Fruit fly (Drosophila melanogaster) whole organism, adult: ENCODE results near the gene JMJD6.

Experiments
- CG11617 ChIP-seq: fragments of 200-800 bp; sonication (Bioruptor generic); optimal IDR thresholded peaks from 2 replicates; lab custom pipeline; 2017; ENCODE audit warnings: mild to moderate bottlenecking, missing biosample characterization, missing genetic modification reagents, missing genetic modification characterization
- CG12768 ChIP-seq: fragments of 200-800 bp; sonication (Bioruptor generic); optimal IDR thresholded peaks from 2 replicates; lab custom pipeline; 2017; ENCODE audit warnings: missing biosample characterization, missing genetic modification characterization, mild to moderate bottlenecking, moderate library complexity, missing genetic modification reagents
- CG14711 ChIP-seq: fragments of 200-800 bp; sonication (Bioruptor generic); optimal IDR thresholded peaks from 2 replicates; lab custom pipeline; 2018; ENCODE audit warnings: missing biosample characterization, mild to moderate bottlenecking, missing genetic modification characterization, moderate library complexity
- CG1620 ChIP-seq: fragments of 200-800 bp; sonication (Bioruptor generic); optimal IDR thresholded peaks from 2 replicates; lab custom pipeline; 2016; ENCODE audit warnings: missing biosample characterization, missing genetic modification characterization
- CG33017 ChIP-seq: fragments of 200-800 bp; sonication (Bioruptor generic); optimal IDR thresholded peaks from 2 replicates; lab custom pipeline; 2018; ENCODE audit warnings: missing biosample characterization, mild to moderate bottlenecking, missing genetic modification characterization, moderate library complexity
- CG5204 ChIP-seq: fragments of 200-800 bp; sonication (Bioruptor generic); optimal IDR thresholded peaks from 2 replicates; lab custom pipeline; 2016; ENCODE audit warnings: missing biosample characterization, missing genetic modification characterization
- CG7045 ChIP-seq: fragments of 200-800 bp; sonication (Bioruptor generic); optimal IDR thresholded peaks from 2 replicates; lab custom pipeline; 2017; ENCODE audit warnings: missing biosample characterization, mild to moderate bottlenecking, missing genetic modification characterization
- CG7101 ChIP-seq: fragments of 200-800 bp; sonication (Bioruptor generic); optimal IDR thresholded peaks from 2 replicates; lab custom pipeline; 2018; ENCODE audit warnings: missing biosample characterization, mild to moderate bottlenecking, missing genetic modification characterization, moderate library complexity
- Clk ChIP-seq: fragments of 200-800 bp; sonication (Bioruptor generic); optimal IDR thresholded peaks from 2 replicates; lab custom pipeline; 2017; ENCODE audit warnings: missing biosample characterization, missing genetic modification characterization
- Crg-1 ChIP-seq: fragments of 200-800 bp; sonication (Bioruptor generic); optimal IDR thresholded peaks from 2 replicates; lab custom pipeline; 2016; ENCODE audit warnings: missing biosample characterization, missing genetic modification characterization
- Hr96 ChIP-seq: fragments of 200-800 bp; sonication (Bioruptor generic); optimal IDR thresholded peaks from 2 replicates; lab custom pipeline; 2016; ENCODE audit warnings: missing biosample characterization, missing genetic modification characterization
- Mnt ChIP-seq: fragments of 200-800 bp; sonication (Bioruptor generic); optimal IDR thresholded peaks from 2 replicates; lab custom pipeline; 2016; ENCODE audit warnings: missing biosample characterization, mild to moderate bottlenecking, missing genetic modification characterization
- bab1 ChIP-seq: fragments of 200-800 bp; sonication (Bioruptor generic); optimal IDR thresholded peaks from 3 replicates; lab custom pipeline; 2019; ENCODE audit warnings: missing biosample characterization, mild to moderate bottlenecking, missing genetic modification characterization, moderate library complexity
- cic ChIP-seq: fragments of 200-800 bp; sonication (Bioruptor generic); optimal IDR thresholded peaks from 2 replicates; lab custom pipeline; 2017; ENCODE audit warnings: missing biosample characterization, mild to moderate bottlenecking, missing genetic modification characterization, moderate library complexity
- cnc ChIP-seq, 2 experiments: fragments of >200 bp; optimal IDR thresholded peaks; 2 replicates each; lab custom pipeline; 2017
- kay ChIP-seq: fragments of 200-800 bp; sonication (Bioruptor generic); peaks from one replicate; lab custom pipeline; 2016; ENCODE audit warnings: missing biosample characterization, missing genetic modification characterization, borderline replicate concordance
- ovo ChIP-seq: fragments of 200-800 bp; sonication (Bioruptor generic); optimal IDR thresholded peaks from 2 replicates; lab custom pipeline; 2016; ENCODE audit warnings: missing biosample characterization, missing genetic modification characterization
- pad ChIP-seq: fragments of 200-800 bp; sonication (Bioruptor generic); optimal IDR thresholded peaks from 3 replicates; lab custom pipeline; 2017; ENCODE audit warnings: missing biosample characterization, missing genetic modification characterization, mild to moderate bottlenecking, moderate library complexity, missing genetic modification reagents
- tj ChIP-seq: fragments of 200-800 bp; sonication (Bioruptor generic); optimal IDR thresholded peaks from 3 replicates; lab custom pipeline; 2017; ENCODE audit warnings: missing biosample characterization, mild to moderate bottlenecking, missing genetic modification characterization, moderate library complexity
- toe ChIP-seq: fragments of 200-800 bp; sonication (Bioruptor generic); optimal IDR thresholded peaks from 2 replicates; lab custom pipeline; 2016; ENCODE audit warnings: missing biosample characterization, missing genetic modification characterization

JMJD6 gene

dm6 chr3R:22397068-22397700 lies 35.0 kb upstream of the JMJD6 start:
- peak; percentile 15 for TF ChIP-seq bab1 (GFP tag; lab: Kevin White, UChicago)
- no peak for TF ChIP-seq CG14711 (tag; lab: Kevin White, UChicago)

dm6 chr3R:22396238-22396772 lies 34.1 kb upstream of the JMJD6 start:
- no peak for TF ChIP-seq Mnt
- no peak for TF ChIP-seq Hr96 (GFP tag; lab: Kevin White, UChicago)
- TF ChIP-seq cic (GFP tag; lab: Kevin White, UChicago) = no peak
- no peak for TF ChIP-seq CG1620 (GFP tag; lab: Kevin White, UChicago)
- TF ChIP-seq tj (GFP tag; lab: Kevin White, UChicago) = no peak
- TF ChIP-seq cnc (optimal IDR thresholded peaks at IDR 0.05; lab: Kevin White, UChicago) = no peak
- no peak for TF ChIP-seq CG7101
- TF ChIP-seq CG12768 = no peak
- no peak for TF ChIP-seq kay
- TF ChIP-seq CG7045 (GFP tag; lab: Kevin White, UChicago) = no peak
- TF ChIP-seq ovo (GFP tag; lab: Kevin White, UChicago) = no peak

dm6 chr3R:22395409-22396178 lies 33.4 kb upstream of the JMJD6 start:
- TF ChIP-seq CG33017 (tag; lab: Kevin White, UChicago) (no peak), CG5204 (GFP tag; lab: Kevin White, UChicago) (no peak), Clk (GFP tag; lab: Kevin White, UChicago) (no peak)

- no peak for TF ChIP-seq CG12768
- no peak for TF ChIP-seq pad (GFP tag; lab: Kevin White, UChicago)
- no peak for TF ChIP-seq Clk (GFP tag; lab: Kevin White, UChicago)
- TF ChIP-seq toe = no peak
- TF ChIP-seq kay = no peak
- TF ChIP-seq CG7101 = no peak
- no peak for TF ChIP-seq Crg-1 (GFP tag; lab: Kevin White, UChicago)
- no peak for TF ChIP-seq cnc (optimal IDR thresholded peaks at IDR 0.05; lab: Kevin White, UChicago)
- TF ChIP-seq ovo (GFP tag; lab: Kevin White, UChicago) = no peak
- TF ChIP-seq CG11617 = no peak
- no peak for TF ChIP-seq cic (GFP tag; lab: Kevin White, UChicago)
- no peak for TF ChIP-seq CG33017 (tag; lab: Kevin White, UChicago)
- TF ChIP-seq Hr96 (GFP tag; lab: Kevin White, UChicago) = no peak
- TF ChIP-seq bab1 (GFP tag; lab: Kevin White, UChicago) = no peak
- TF ChIP-seq CG7045 (GFP tag; lab: Kevin White, UChicago) = no peak
Observed at dm6 chr3R:22394004-22394403, 31.8 kb upstream of the JMJD6 start, which contains the start of gene CG13857. Gene CG13857 (minus strand): TSS chr3R:22394104.

- TF ChIP-seq Clk (GFP tag; lab: Kevin White, UChicago) (no peak), tj (GFP tag; lab: Kevin White, UChicago) (peak; percentile 53), Crg-1 (GFP tag; lab: Kevin White, UChicago) (no peak), CG1620 (GFP tag; lab: Kevin White, UChicago) (no peak), Mnt (no peak), pad (GFP tag; lab: Kevin White, UChicago) (no peak)
Observed at dm6 chr3R:22390109-22390508, 27.9 kb upstream of the JMJD6 start.

- TF ChIP-seq CG5204 (GFP tag; lab: Kevin White, UChicago) (no peak), CG1620 (GFP tag; lab: Kevin White, UChicago) (no peak), CG14711 (tag; lab: Kevin White, UChicago) (no peak), kay (no peak), toe (no peak), cnc (optimal IDR thresholded peaks at IDR 0.05; lab: Kevin White, UChicago) (no peak), CG7101 (no peak), tj (GFP tag; lab: Kevin White, UChicago) (no peak), CG7045 (GFP tag; lab: Kevin White, UChicago) (no peak), CG11617 (no peak), Clk (GFP tag; lab: Kevin White, UChicago) (no peak), CG33017 (tag; lab: Kevin White, UChicago) (no peak), Mnt (no peak), ovo (GFP tag; lab: Kevin White, UChicago) (no peak), Hr96 (GFP tag; lab: Kevin White, UChicago) (no peak), CG12768 (no peak), cic (GFP tag; lab: Kevin White, UChicago) (no peak), pad (GFP tag; lab: Kevin White, UChicago) (no peak)
Observed at dm6 chr3R:22389614-22390013, 27.4 kb upstream of the JMJD6 start, which contains the start of the genes CAH8 and CG7059. Gene CAH8 (minus strand): TSS chr3R:22389714. Gene CG7059 (plus strand): TSS chr3R:22389780.
